Fruit fly (Drosophila melanogaster): ENCODE measurements around the gene GILT2.

The GILT2 gene

DNA sequence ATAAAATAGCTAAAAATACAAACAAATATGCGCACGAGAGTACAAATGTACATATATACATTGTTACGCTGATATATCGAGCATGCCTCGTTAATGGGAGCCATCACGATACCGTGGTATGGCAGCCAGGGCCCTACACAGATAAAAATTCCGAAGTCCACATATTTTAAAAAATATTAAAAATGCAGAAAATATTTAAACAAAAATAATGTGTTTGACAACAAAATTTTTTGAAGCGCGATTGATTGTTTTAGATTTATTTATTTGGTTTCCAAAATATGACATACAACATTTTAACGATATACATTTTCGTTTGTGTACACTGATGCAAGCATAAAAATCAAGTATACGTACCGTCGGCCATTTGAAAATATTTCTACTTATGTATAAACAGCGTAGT is 48.0 kb downstream of the GILT2 start (continued):
- no peak for TF ChIP-seq CG13287 (GFP tag; IDR thresholded peaks at IDR 0.05; ENCODE audit: partially characterized antibody)
- TF ChIP-seq CG3838 (GFP tag; optimal IDR thresholded peaks at IDR 0.05), result peak; percentile 30
- TF ChIP-seq YL-1 (GFP tag; optimal IDR thresholded peaks at IDR 0.05), result no peak
- TF ChIP-seq CG4282 (GFP tag; optimal IDR thresholded peaks at IDR 0.05), result no peak
- peak; percentile 75 for TF ChIP-seq CG10209 (GFP tag; optimal IDR thresholded peaks at IDR 0.05)
- TF ChIP-seq sisA (GFP tag; IDR thresholded peaks at IDR 0.05), result peak; percentile 72
- TF ChIP-seq Nf-YA (GFP tag; IDR thresholded peaks at IDR 0.05), result peak; percentile 55
- TF ChIP-seq slp2 (GFP tag; optimal IDR thresholded peaks at IDR 0.05), result peak; percentile 61
- peak; percentile 73 for TF ChIP-seq maf-S (GFP tag; optimal IDR thresholded peaks at IDR 0.05)
- TF ChIP-seq hb (GFP tag; IDR thresholded peaks at IDR 0.05; ENCODE audit: partially characterized antibody), result no peak
- peak; percentile 82 for TF ChIP-seq unpg (GFP tag; optimal IDR thresholded peaks at IDR 0.05)
- peak; percentile 52 for TF ChIP-seq CG4820 (GFP tag; optimal IDR thresholded peaks at IDR 0.05)
- peak; percentile 19; the same call in 1 of the 3 replicates for TF ChIP-seq sr (GFP tag; IDR thresholded peaks at IDR 0.05)
- TF ChIP-seq Blimp-1 (GFP tag; optimal IDR thresholded peaks at IDR 0.05), result peak; percentile 57
- no peak for TF ChIP-seq br (optimal IDR thresholded peaks at IDR 0.05)
- TF ChIP-seq ab (GFP tag; optimal IDR thresholded peaks at IDR 0.05), result no peak
- peak; percentile 94 for TF ChIP-seq CG18599 (GFP tag; optimal IDR thresholded peaks at IDR 0.05)
- peak; percentile 49 for TF ChIP-seq Antp (GFP tag; optimal IDR thresholded peaks at IDR 0.05)
- TF ChIP-seq insv (GFP tag; optimal IDR thresholded peaks at IDR 0.05), result no peak
- TF ChIP-seq Sry-δ (GFP tag; optimal IDR thresholded peaks at IDR 0.05), result peak; percentile 14
- TF ChIP-seq Tbp (GFP tag; optimal IDR thresholded peaks at IDR 0.05), result no peak
- peak; percentile 55; the same call in 1 of the 2 replicates for TF ChIP-seq CG14667 (GFP tag; IDR thresholded peaks at IDR 0.05)
- peak; percentile 66 for TF ChIP-seq gro (GFP tag; optimal IDR thresholded peaks at IDR 0.05)
- TF ChIP-seq Ada2b (GFP tag; IDR thresholded peaks at IDR 0.05), result peak; percentile 85
- TF ChIP-seq Elba2 (GFP tag; optimal IDR thresholded peaks at IDR 0.05), result no peak
- TF ChIP-seq CG13296 (GFP tag; optimal IDR thresholded peaks at IDR 0.05), result peak; percentile 75
- peak; percentile 34 for TF ChIP-seq odd (GFP tag; optimal IDR thresholded peaks at IDR 0.05)

DNA sequence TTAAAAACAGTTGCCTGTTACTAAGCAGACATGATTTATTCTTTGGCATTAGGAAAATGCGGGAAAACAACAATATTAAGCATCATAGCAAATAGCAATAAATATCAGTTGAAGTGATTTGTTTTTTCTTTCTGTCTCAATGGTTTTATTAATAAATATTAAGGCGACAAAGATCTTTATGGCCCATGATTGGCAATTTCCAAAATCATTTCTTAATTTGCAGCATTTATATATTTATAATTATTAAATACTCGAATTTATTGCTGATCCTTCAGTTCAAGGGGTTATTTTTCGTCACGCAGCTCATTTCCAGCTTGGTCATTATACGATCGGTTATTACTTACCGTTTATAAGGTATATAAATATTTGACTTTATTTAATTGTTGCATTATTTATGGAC is 49.0 kb downstream of the GILT2 start:
- no peak for TF ChIP-seq NfI (GFP tag; optimal IDR thresholded peaks at IDR 0.05)
- TF ChIP-seq exex (tag; optimal IDR thresholded peaks at IDR 0.05), result peak; percentile 96

DNA sequence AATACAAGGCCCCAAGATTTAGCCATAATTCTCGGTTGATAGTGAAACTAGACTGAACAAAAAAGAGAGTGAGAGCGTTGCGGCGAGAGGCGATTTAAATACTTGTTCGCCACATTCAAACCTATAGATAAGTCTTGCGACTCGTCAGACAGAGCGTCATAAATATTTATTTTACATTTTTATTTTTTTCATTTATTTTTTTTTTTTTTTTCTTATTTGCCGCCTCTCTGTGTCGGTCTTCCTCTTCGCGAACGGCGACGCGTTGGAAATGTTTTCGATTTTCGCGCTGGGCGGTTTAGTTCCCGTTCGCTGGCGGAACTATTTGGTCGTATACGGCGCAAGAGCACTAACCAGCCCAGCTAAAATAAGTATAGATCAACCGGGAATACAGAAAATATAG is 49.4 kb downstream of the GILT2 start:
- TF ChIP-seq Hr39 (optimal IDR thresholded peaks at IDR 0.05), result no peak
- no peak for TF ChIP-seq CG6272 (GFP tag; IDR thresholded peaks at IDR 0.05)
- no peak for TF ChIP-seq sisA (GFP tag; IDR thresholded peaks at IDR 0.05)
- no peak for TF ChIP-seq CG2116 (GFP tag; optimal IDR thresholded peaks at IDR 0.05)
- TF ChIP-seq Ravus (GFP tag; IDR thresholded peaks at IDR 0.05), result no peak
- TF ChIP-seq emc (GFP tag; optimal IDR thresholded peaks at IDR 0.05), result no peak
- TF ChIP-seq wdn (GFP tag; IDR thresholded peaks at IDR 0.05), result no peak
- no peak for TF ChIP-seq CG15011 (GFP tag; optimal IDR thresholded peaks at IDR 0.05)
- no peak for TF ChIP-seq Hmr (GFP tag; optimal IDR thresholded peaks at IDR 0.05)
- TF ChIP-seq tna (GFP tag; IDR thresholded peaks at IDR 0.05; ENCODE audit: partially characterized antibody), result no peak
- peak in 1 of 2 experiments; percentile 31 for TF ChIP-seq Trl (optimal IDR thresholded peaks at IDR 0.05)
- TF ChIP-seq Trl (GFP tag; optimal IDR thresholded peaks at IDR 0.05), result no peak
- TF ChIP-seq lab (GFP tag; optimal IDR thresholded peaks at IDR 0.05), result peak; percentile 29
- no peak for TF ChIP-seq zen2 (GFP tag; IDR thresholded peaks at IDR 0.05; ENCODE audit: partially characterized antibody)
- TF ChIP-seq Eip74EF (GFP tag; optimal IDR thresholded peaks at IDR 0.05), result no peak
- 0 out of 2 replicates have a peak, but pooled peaks have one; percentile 6 for TF ChIP-seq sob (GFP tag; IDR thresholded peaks at IDR 0.05)
- TF ChIP-seq zfh1 (GFP tag; IDR thresholded peaks at IDR 0.05), result no peak
- TF ChIP-seq shn (GFP tag; optimal IDR thresholded peaks at IDR 0.05), result no peak
- TF ChIP-seq slp2 (GFP tag; optimal IDR thresholded peaks at IDR 0.05), result no peak
- TF ChIP-seq Poxn (GFP tag; IDR thresholded peaks at IDR 0.05), result no peak
- no peak for TF ChIP-seq ase (GFP tag; IDR thresholded peaks at IDR 0.05)
- TF ChIP-seq CG32532 (GFP tag; IDR thresholded peaks at IDR 0.05), result 0 out of 2 replicates have a peak, but pooled peaks have one; percentile 18
- TF ChIP-seq eve (GFP tag; optimal IDR thresholded peaks at IDR 0.05), result no peak
- no peak for TF ChIP-seq sna (GFP tag; IDR thresholded peaks at IDR 0.05; ENCODE audit: partially characterized antibody)
